Fruit fly (Drosophila melanogaster) whole organism, pupa: ENCODE results near the gene slp2.
A peak's percentile ranks its signal among the peaks of the same experiment; 100 is the strongest.

Experiments used
- CG10348 ChIP-seq: fragments of 200-800 bp; sonication (Bioruptor generic); IDR thresholded peaks from 2 replicates; pipeline ENCODE4 v1.3.6; 2022; ENCODE audit warnings: missing biosample characterization, missing genetic modification characterization
- CG12605 ChIP-seq: fragments of 200-800 bp; sonication (Bioruptor generic); IDR thresholded peaks from 2 replicates; pipeline ENCODE4 v1.3.6; 2022; ENCODE audit warnings: missing biosample characterization, missing genetic modification characterization
- CG13204 ChIP-seq: fragments of 200-800 bp; sonication (Bioruptor generic); optimal IDR thresholded peaks from 2 replicates; lab custom pipeline; 2018; ENCODE audit warnings: missing biosample characterization, mild to moderate bottlenecking, missing genetic modification characterization, moderate library complexity
- CG14655 ChIP-seq: fragments of 200-800 bp; sonication (Bioruptor generic); optimal IDR thresholded peaks from 3 replicates; lab custom pipeline; 2017; ENCODE audit warnings: mild to moderate bottlenecking, missing biosample characterization, missing genetic modification reagents, missing genetic modification characterization
- CG15710 ChIP-seq: fragments of 200-800 bp; sonication (Bioruptor generic); optimal IDR thresholded peaks from 2 replicates; lab custom pipeline; 2018; ENCODE audit warnings: missing biosample characterization, mild to moderate bottlenecking, missing genetic modification characterization, moderate library complexity
- CG4496 ChIP-seq: fragments of 200-800 bp; sonication (Bioruptor generic); IDR thresholded peaks from 3 replicates; pipeline ENCODE4 v1.3.6; 2022; ENCODE audit warnings: missing biosample characterization, missing genetic modification characterization
- CG8159 ChIP-seq: fragments of 200-800 bp; sonication (Bioruptor generic); optimal IDR thresholded peaks from 3 replicates; lab custom pipeline; 2018; ENCODE audit warnings: missing biosample characterization, mild to moderate bottlenecking, missing genetic modification characterization, moderate library complexity
- CG8301 ChIP-seq: fragments of 200-800 bp; sonication (Bioruptor generic); optimal IDR thresholded peaks from 2 replicates; lab custom pipeline; 2018; ENCODE audit warnings: missing biosample characterization, mild to moderate bottlenecking, missing genetic modification characterization
- Ets98B ChIP-seq: fragments of 200-800 bp; sonication (Bioruptor generic); IDR thresholded peaks from 2 replicates; pipeline ENCODE4 v1.3.6; 2022; ENCODE audit warnings: missing biosample characterization, missing genetic modification characterization
- Pif1A ChIP-seq: fragments of 200-800 bp; sonication (Bioruptor generic); optimal IDR thresholded peaks from 3 replicates; lab custom pipeline; 2016; ENCODE audit warnings: missing biosample characterization, missing genetic modification characterization
- Pif1B ChIP-seq: fragments of 200-800 bp; sonication (Bioruptor generic); optimal IDR thresholded peaks from 3 replicates; lab custom pipeline; 2016; ENCODE audit warnings: missing biosample characterization, missing genetic modification characterization
- Snoo ChIP-seq: fragments of 200-800 bp; sonication (Bioruptor generic); optimal IDR thresholded peaks from 3 replicates; lab custom pipeline; 2017; ENCODE audit warnings: missing biosample characterization, mild to moderate bottlenecking, missing genetic modification characterization, inconsistent platforms
- rn ChIP-seq: fragments of 200-800 bp; sonication (Bioruptor generic); IDR thresholded peaks from 2 replicates; pipeline ENCODE4 v1.3.6; 2022; ENCODE audit warnings: missing biosample characterization, missing genetic modification characterization

dm6 chr2L:3805274-3806196, 31.1 kb upstream of the slp2 start:
- peak; percentile 47 for TF ChIP-seq CG15710 (tag; lab: Kevin White, UChicago)
- TF ChIP-seq Ets98B (GFP tag; lab: Robert Waterston, UW), result peak; percentile 59
- no peak for TF ChIP-seq CG10348 (GFP tag; lab: Robert Waterston, UW)
- TF ChIP-seq Pif1B (GFP tag; lab: Kevin White, UChicago), result no peak
- TF ChIP-seq CG8301, result peak; percentile 22
- TF ChIP-seq CG13204, result no peak
- TF ChIP-seq Snoo, result no peak
- peak; percentile 73 for TF ChIP-seq CG8159
- peak; percentile 71; the same call in 1 of the 3 replicates for TF ChIP-seq CG4496 (GFP tag; lab: Robert Waterston, UW)
- TF ChIP-seq CG14655 (GFP tag; lab: Kevin White, UChicago), result peak; percentile 76
- TF ChIP-seq CG12605 (GFP tag; lab: Robert Waterston, UW), result 0 out of 2 replicates have a peak, but pooled peaks have one; percentile 22
- TF ChIP-seq rn (GFP tag; lab: Robert Waterston, UW), result no peak
- TF ChIP-seq Pif1A (GFP tag; lab: Kevin White, UChicago), result no peak
